Fruit fly (Drosophila melanogaster) whole organism, pupa: ENCODE measurements around the gene CG5116.

Experiments used
- CG10348 ChIP-seq: fragments of 200-800 bp; sonication (Bioruptor generic); IDR thresholded peaks from 2 replicates; pipeline ENCODE4 v1.3.6; 2022; ENCODE audit warnings: missing biosample characterization, missing genetic modification characterization
- CG12605 ChIP-seq: fragments of 200-800 bp; sonication (Bioruptor generic); IDR thresholded peaks from 2 replicates; pipeline ENCODE4 v1.3.6; 2022; ENCODE audit warnings: missing biosample characterization, missing genetic modification characterization
- CG13204 ChIP-seq: fragments of 200-800 bp; sonication (Bioruptor generic); optimal IDR thresholded peaks from 2 replicates; lab custom pipeline; 2018; ENCODE audit warnings: missing biosample characterization, mild to moderate bottlenecking, missing genetic modification characterization, moderate library complexity
- CG14655 ChIP-seq: fragments of 200-800 bp; sonication (Bioruptor generic); optimal IDR thresholded peaks from 3 replicates; lab custom pipeline; 2017; ENCODE audit warnings: mild to moderate bottlenecking, missing biosample characterization, missing genetic modification reagents, missing genetic modification characterization
- CG15710 ChIP-seq: fragments of 200-800 bp; sonication (Bioruptor generic); optimal IDR thresholded peaks from 2 replicates; lab custom pipeline; 2018; ENCODE audit warnings: missing biosample characterization, mild to moderate bottlenecking, missing genetic modification characterization, moderate library complexity
- CG17806 ChIP-seq: fragments of 200-800 bp; sonication (Bioruptor generic); optimal IDR thresholded peaks from 2 replicates; lab custom pipeline; 2018; ENCODE audit warnings: missing biosample characterization, mild to moderate bottlenecking, missing genetic modification characterization, moderate library complexity
- CG34367 ChIP-seq: fragments of 200-800 bp; sonication (Bioruptor generic); optimal IDR thresholded peaks from 2 replicates; lab custom pipeline; 2018; ENCODE audit warnings: missing biosample characterization, mild to moderate bottlenecking, missing genetic modification characterization
- CG8159 ChIP-seq: fragments of 200-800 bp; sonication (Bioruptor generic); optimal IDR thresholded peaks from 3 replicates; lab custom pipeline; 2018; ENCODE audit warnings: missing biosample characterization, mild to moderate bottlenecking, missing genetic modification characterization, moderate library complexity
- CG8301 ChIP-seq: fragments of 200-800 bp; sonication (Bioruptor generic); optimal IDR thresholded peaks from 2 replicates; lab custom pipeline; 2018; ENCODE audit warnings: missing biosample characterization, mild to moderate bottlenecking, missing genetic modification characterization
- CG9948 ChIP-seq: fragments of 200-800 bp; sonication (Bioruptor generic); optimal IDR thresholded peaks from 2 replicates; lab custom pipeline; 2018; ENCODE audit warnings: missing biosample characterization, mild to moderate bottlenecking, missing genetic modification characterization, moderate library complexity
- D1 ChIP-seq: fragments of 200-800 bp; sonication (Bioruptor generic); optimal IDR thresholded peaks from 2 replicates; lab custom pipeline; 2018; ENCODE audit warnings: missing biosample characterization, mild to moderate bottlenecking, missing genetic modification characterization, moderate library complexity
- EcR ChIP-seq: fragments of 200-800 bp; sonication (Bioruptor generic); optimal IDR thresholded peaks from 3 replicates; lab custom pipeline; 2019; ENCODE audit warnings: missing biosample characterization, missing genetic modification characterization, mild to moderate bottlenecking, moderate library complexity, missing genetic modification reagents
- Ets98B ChIP-seq: fragments of 200-800 bp; sonication (Bioruptor generic); IDR thresholded peaks from 2 replicates; pipeline ENCODE4 v1.3.6; 2022; ENCODE audit warnings: missing biosample characterization, missing genetic modification characterization
- Pif1A ChIP-seq: fragments of 200-800 bp; sonication (Bioruptor generic); optimal IDR thresholded peaks from 3 replicates; lab custom pipeline; 2016; ENCODE audit warnings: missing biosample characterization, missing genetic modification characterization
- Pif1B ChIP-seq: fragments of 200-800 bp; sonication (Bioruptor generic); optimal IDR thresholded peaks from 3 replicates; lab custom pipeline; 2016; ENCODE audit warnings: missing biosample characterization, missing genetic modification characterization
- Snoo ChIP-seq: fragments of 200-800 bp; sonication (Bioruptor generic); optimal IDR thresholded peaks from 3 replicates; lab custom pipeline; 2017; ENCODE audit warnings: missing biosample characterization, mild to moderate bottlenecking, missing genetic modification characterization, inconsistent platforms
- fd96Ca ChIP-seq: fragments of 200-800 bp; sonication (Bioruptor generic); IDR thresholded peaks from 3 replicates; pipeline ENCODE4 v1.3.6; 2022; ENCODE audit warnings: missing biosample characterization, missing genetic modification characterization
- gl ChIP-seq: fragments of 200-800 bp; sonication (Bioruptor generic); optimal IDR thresholded peaks from 2 replicates; lab custom pipeline; 2018; ENCODE audit warnings: missing biosample characterization, mild to moderate bottlenecking, missing genetic modification characterization
- rn ChIP-seq: fragments of 200-800 bp; sonication (Bioruptor generic); IDR thresholded peaks from 2 replicates; pipeline ENCODE4 v1.3.6; 2022; ENCODE audit warnings: missing biosample characterization, missing genetic modification characterization

CG5116 gene

dm6 chr3R:25446482-25447300 is 36.2 kb upstream of the CG5116 start:
- TF ChIP-seq CG9948 (tag; lab: Kevin White, UChicago) (no peak), CG12605 (GFP tag; lab: Robert Waterston, UW) (no peak), Ets98B (no peak), CG13204 (GFP tag; lab: Kevin White, UChicago) (peak; percentile 82)

- TF ChIP-seq CG8301 (tag; lab: Kevin White, UChicago) = no peak
- no peak for TF ChIP-seq fd96Ca
- TF ChIP-seq CG17806 (tag; lab: Kevin White, UChicago) = no peak
- no peak for TF ChIP-seq CG15710
- no peak for TF ChIP-seq CG8159
- TF ChIP-seq D1 (tag; lab: Kevin White, UChicago) = no peak
- no peak for TF ChIP-seq EcR (GFP tag; lab: Kevin White, UChicago)
- no peak for TF ChIP-seq CG34367 (tag; lab: Kevin White, UChicago)
- no peak for TF ChIP-seq Pif1B (GFP tag; lab: Kevin White, UChicago)
- TF ChIP-seq gl (tag; lab: Kevin White, UChicago) = no peak
- no peak for TF ChIP-seq CG10348 (GFP tag; lab: Robert Waterston, UW)
- TF ChIP-seq CG13204 (GFP tag; lab: Kevin White, UChicago) = no peak
- TF ChIP-seq Ets98B = no peak
- TF ChIP-seq rn (GFP tag; lab: Robert Waterston, UW) = no peak
Observed at dm6 chr3R:25447451-25447850, 35.4 kb upstream of the CG5116 start.

- TF ChIP-seq CG8159 = no peak
- TF ChIP-seq CG14655 = no peak
- TF ChIP-seq CG12605 (GFP tag; lab: Robert Waterston, UW) = no peak
- TF ChIP-seq gl (tag; lab: Kevin White, UChicago) = no peak
- TF ChIP-seq CG15710 = no peak
- TF ChIP-seq CG8301 (tag; lab: Kevin White, UChicago) = no peak
- no peak for TF ChIP-seq CG34367 (tag; lab: Kevin White, UChicago)
- no peak for TF ChIP-seq CG17806 (tag; lab: Kevin White, UChicago)
Observed at dm6 chr3R:25448318-25448717, 34.6 kb upstream of the CG5116 start.

DNA sequence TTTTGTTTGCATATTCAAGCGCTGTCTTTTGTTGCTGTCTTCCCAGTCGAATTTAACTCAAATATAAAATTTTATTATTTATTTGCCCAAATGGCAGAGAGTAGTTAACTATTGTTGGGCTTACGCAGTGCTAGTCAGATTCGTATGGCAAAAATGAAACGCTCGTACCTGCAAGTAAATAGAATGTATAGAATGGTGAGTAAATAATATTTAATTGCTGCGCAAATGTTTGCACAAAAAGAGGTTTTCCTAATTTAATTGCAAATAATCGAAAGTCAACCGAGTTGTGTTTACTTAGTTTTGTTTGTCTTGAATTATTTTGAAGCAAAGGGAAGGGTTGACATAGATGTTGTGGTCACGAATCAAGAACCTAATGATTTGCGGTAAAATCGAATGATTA is 34.2 kb upstream of the CG5116 start:
- TF ChIP-seq CG12605 (GFP tag; lab: Robert Waterston, UW) (no peak), CG13204 (GFP tag; lab: Kevin White, UChicago) (no peak), gl (tag; lab: Kevin White, UChicago) (no peak)

DNA sequence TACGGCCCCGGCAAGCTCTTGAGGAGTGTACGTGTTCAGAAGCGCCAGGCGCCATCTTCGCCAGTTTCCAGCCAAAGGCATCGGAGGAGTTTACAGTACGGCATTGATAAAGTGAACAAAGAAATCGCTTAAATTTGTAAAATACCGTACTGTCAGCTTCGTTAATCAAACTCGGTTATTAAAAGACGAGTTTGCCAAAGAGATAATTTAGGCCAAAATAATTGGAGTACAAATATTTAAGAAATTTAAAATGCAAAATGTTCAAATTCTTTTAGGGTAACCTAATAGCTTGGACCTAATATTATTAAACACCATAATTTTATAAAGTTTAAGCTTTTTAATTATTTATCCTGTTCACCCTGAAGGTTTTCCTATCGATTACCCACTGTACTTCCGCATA is 31.1 kb upstream of the CG5116 start:
- TF ChIP-seq Pif1A (GFP tag; lab: Kevin White, UChicago) (peak; percentile 38), CG17806 (tag; lab: Kevin White, UChicago) (peak; percentile 24), CG8159 (peak; percentile 57), CG34367 (tag; lab: Kevin White, UChicago) (peak; percentile 7), Pif1B (GFP tag; lab: Kevin White, UChicago) (no peak), CG10348 (GFP tag; lab: Robert Waterston, UW) (no peak), CG9948 (tag; lab: Kevin White, UChicago) (peak; percentile 45), CG14655 (peak; percentile 75), CG8301 (tag; lab: Kevin White, UChicago) (peak; percentile 62), Snoo (no peak)
- TF ChIP-seq, all 21 proteins: peak for 7

DNA sequence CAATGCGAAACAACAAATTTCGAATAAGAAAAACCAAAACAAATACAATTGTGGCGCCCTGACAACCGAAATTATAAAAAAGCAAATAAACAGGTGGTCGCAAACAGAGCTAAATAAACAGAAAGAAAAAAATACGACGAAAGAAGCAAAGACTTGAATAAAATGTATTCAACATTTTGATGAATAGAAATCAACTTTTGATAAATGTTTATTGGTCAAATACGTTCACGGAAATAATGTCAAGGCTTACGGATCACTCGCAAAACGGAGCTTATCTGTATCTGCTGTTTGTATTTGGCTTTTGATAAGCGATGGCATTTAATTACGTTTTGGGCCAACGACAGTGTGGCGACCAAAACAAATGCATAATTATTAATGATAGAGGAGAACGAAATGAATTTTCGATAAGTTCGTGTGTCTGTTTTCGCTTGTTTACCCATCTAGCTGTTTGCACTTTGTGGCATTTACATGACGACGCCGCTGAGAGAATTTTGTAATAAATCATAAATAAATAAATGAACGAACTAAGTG is 29.7 kb upstream of the CG5116 start:
- TF ChIP-seq CG13204 (GFP tag; lab: Kevin White, UChicago) (no peak), CG9948 (tag; lab: Kevin White, UChicago) (no peak), CG15710 (no peak), gl (tag; lab: Kevin White, UChicago) (no peak), CG8301 (tag; lab: Kevin White, UChicago) (no peak), Pif1A (GFP tag; lab: Kevin White, UChicago) (no peak), CG14655 (no peak), Ets98B (no peak), Pif1B (GFP tag; lab: Kevin White, UChicago) (no peak), CG17806 (tag; lab: Kevin White, UChicago) (no peak), fd96Ca (no peak), CG12605 (GFP tag; lab: Robert Waterston, UW) (no peak)

DNA sequence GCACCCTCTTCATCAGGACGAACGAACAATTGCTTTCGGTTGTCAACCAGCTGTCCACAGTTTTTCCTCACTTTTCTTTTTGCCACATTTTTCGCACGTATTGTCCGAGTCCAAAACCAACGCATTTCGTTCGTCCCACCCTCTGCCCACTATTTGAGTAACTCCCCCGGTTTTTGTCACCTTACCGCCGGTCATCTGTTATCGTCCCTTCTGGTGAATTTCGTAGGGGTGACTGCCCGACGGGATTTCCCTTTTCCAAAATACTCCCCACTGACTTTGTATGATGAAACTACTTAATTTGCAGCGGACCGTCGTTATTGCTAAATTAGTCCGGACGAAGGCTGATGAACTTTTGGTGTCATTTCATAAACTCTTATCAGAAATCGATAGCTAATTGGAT is 25.8 kb upstream of the CG5116 start:
- TF ChIP-seq CG12605 (GFP tag; lab: Robert Waterston, UW) (no peak), CG15710 (no peak), rn (GFP tag; lab: Robert Waterston, UW) (no peak), CG17806 (tag; lab: Kevin White, UChicago) (no peak), Pif1A (GFP tag; lab: Kevin White, UChicago) (no peak)
